Fruit fly (Drosophila melanogaster) whole organism: ENCODE measurements around the gene CG12171.

ENCODE experiments used
- EcR ChIP-seq, 2 experiments: fragments of >200 bp; optimal IDR thresholded peaks; 2 replicates each; lab custom pipeline; 2017; ENCODE audit warnings: missing biosample characterization in 2 of 2, missing genetic modification characterization in 2 of 2, missing genetic modification reagents in 2 of 2
- pan ChIP-seq: fragments of >200 bp; optimal IDR thresholded peaks from 2 replicates; lab custom pipeline; 2017
- usp ChIP-seq: fragments of >200 bp; optimal IDR thresholded peaks from 2 replicates; lab custom pipeline; 2017; ENCODE audit warnings: missing biosample characterization, missing genetic modification characterization, mixed read lengths

- TF ChIP-seq pan (lab: Kevin White, UChicago): no peak
- no peak for TF ChIP-seq usp (GFP tag; lab: Kevin White, UChicago)
- no peak for TF ChIP-seq EcR (GFP tag; optimal IDR thresholded peaks at IDR 0.05; lab: Kevin White, UChicago)
These were observed 44.9 kb upstream of the CG12171 start, which contains the start of gene PolZ2 for dm6 chr3R:5588573-5588972.
